Worm (Caenorhabditis elegans): ENCODE data around the gene F36H9.1.

ce11 chrV:1774874-1775589 lies 19.3 kb upstream of the F36H9.1 start, which contains the start of gene F36H9.7:
- no peak for TF ChIP-seq lin-39 (tag; optimal IDR thresholded peaks at IDR 0.05)
- no peak for TF ChIP-seq nhr-23 (tag; optimal IDR thresholded peaks at IDR 0.05)
- TF ChIP-seq nhr-6 (tag; optimal IDR thresholded peaks at IDR 0.05), result no peak
- TF ChIP-seq nhr-129 (tag; optimal IDR thresholded peaks at IDR 0.05), result no peak
- no peak for TF ChIP-seq nhr-237 (tag; optimal IDR thresholded peaks at IDR 0.05)
- TF ChIP-seq lin-13 (GFP tag; optimal IDR thresholded peaks at IDR 0.05), result no peak
- no peak for TF ChIP-seq aly-2 (tag; optimal IDR thresholded peaks at IDR 0.05)
- no peak for TF ChIP-seq R02D3.7 (tag; optimal IDR thresholded peaks at IDR 0.05)
- no peak for TF ChIP-seq gmeb-1 (tag; optimal IDR thresholded peaks at IDR 0.05)
- TF ChIP-seq egl-27 (tag; optimal IDR thresholded peaks at IDR 0.05), result no peak
- TF ChIP-seq ama-1 (optimal IDR thresholded peaks at IDR 0.05), result no peak
- no peak for TF ChIP-seq ztf-4 (tag; optimal IDR thresholded peaks at IDR 0.05)
- TF ChIP-seq nhr-11 (tag; optimal IDR thresholded peaks at IDR 0.05), result no peak
- TF ChIP-seq ztf-1 (GFP tag; conservative IDR thresholded peaks at IDR 0.05), result no peak

All from whole organism, L2 larva.